Worm (Caenorhabditis elegans) whole organism, L3 larva: ENCODE measurements around the gene clec-130.

Experiments
- nhr-25 ChIP-seq: sonication (generic microtip); optimal IDR thresholded peaks from 2 replicates; lab custom pipeline; 2017; ENCODE audit warnings: missing biosample characterization, missing genetic modification characterization
- nhr-67 ChIP-seq: fragments of 150-350 bp; optimal IDR thresholded peaks from 2 replicates; lab custom pipeline; 2014; ENCODE audit warnings: missing biosample characterization, missing genetic modification characterization
- nhr-77 ChIP-seq: fragments of 150-350 bp; optimal IDR thresholded peaks from 2 replicates; lab custom pipeline; 2014; ENCODE audit warnings: missing biosample characterization, missing genetic modification characterization
- snpc-4 ChIP-seq: fragments of 150-350 bp; optimal IDR thresholded peaks from 2 replicates; lab custom pipeline; 2014; ENCODE audit warnings: missing biosample characterization, missing genetic modification characterization
- zag-1 ChIP-seq: fragments of 150-350 bp; optimal IDR thresholded peaks from 2 replicates; lab custom pipeline; 2014; ENCODE audit warnings: missing biosample characterization, missing genetic modification characterization

ce11 chrII:3528256-3528655 lies 45.1 kb upstream of the clec-130 start, which contains the start of gene ncs-6:
- TF ChIP-seq nhr-77 (tag; lab: Kevin White, UChicago) (no peak), nhr-67 (tag; lab: Kevin White, UChicago) (no peak), nhr-25 (tag; lab: Kevin White, UChicago) (no peak), zag-1 (tag; lab: Kevin White, UChicago) (no peak), snpc-4 (tag; lab: Kevin White, UChicago) (no peak)
